Worm (Caenorhabditis elegans) whole organism, late embryonic: ENCODE data around the gene mom-2.

Experiments
- ama-1 ChIP-seq: fragments of 150-350 bp; optimal IDR thresholded peaks from 2 replicates; lab custom pipeline; 2014
- ceh-34 ChIP-seq: sonication (generic microtip); optimal IDR thresholded peaks from 2 replicates; lab custom pipeline; 2016; ENCODE audit warnings: mild to moderate bottlenecking, missing genetic modification characterization, missing compliant biosample characterization
- eyg-1 ChIP-seq: sonication (generic microtip); optimal IDR thresholded peaks from 2 replicates; lab custom pipeline; 2016; ENCODE audit warnings: missing genotype, missing genetic modification characterization, missing compliant biosample characterization
- nhr-11 ChIP-seq: fragments of 150-350 bp; optimal IDR thresholded peaks from 2 replicates; lab custom pipeline; 2014; ENCODE audit warnings: missing biosample characterization, missing genetic modification characterization
- npax-4 ChIP-seq: sonication (generic microtip); optimal IDR thresholded peaks from 2 replicates; lab custom pipeline; 2016; ENCODE audit warnings: missing genetic modification characterization, missing compliant biosample characterization
- pat-9 ChIP-seq: fragments of 200-800 bp; sonication (Bioruptor generic); optimal IDR thresholded peaks from 2 replicates; lab custom pipeline; 2018; ENCODE audit warnings: mild to moderate bottlenecking, missing genetic modification characterization, moderate library complexity, missing compliant biosample characterization

- TF ChIP-seq ama-1 (lab: Kevin White, UChicago): no peak
- no peak for TF ChIP-seq pat-9 (tag; lab: Kevin White, UChicago)
- TF ChIP-seq ceh-34: no peak
- no peak for TF ChIP-seq nhr-11 (tag; lab: Kevin White, UChicago)
- TF ChIP-seq npax-4 (tag; lab: Kevin White, UChicago): no peak
- no peak for TF ChIP-seq eyg-1 (tag; lab: Kevin White, UChicago)
These were observed 14.9 kb downstream of the mom-2 start, which contains the start of gene gpa-2 for ce11 chrV:8370705-8371104.
